Worm (Caenorhabditis elegans) whole organism, late embryonic: Measurements from ENCODE around the gene F01D5.8.

ENCODE experiments used
- C08G9.2 ChIP-seq: sonication (generic microtip); optimal IDR thresholded peaks from 2 replicates; lab custom pipeline; 2016; ENCODE audit warnings: mild to moderate bottlenecking, missing genetic modification characterization, moderate library complexity, missing compliant biosample characterization
- F13H6.1 ChIP-seq: sonication (generic microtip); optimal IDR thresholded peaks from 2 replicates; lab custom pipeline; 2016; ENCODE audit warnings: missing genetic modification characterization, missing compliant biosample characterization
- K09A11.1 ChIP-seq: sonication (generic microtip); optimal IDR thresholded peaks from 2 replicates; lab custom pipeline; 2017; ENCODE audit warnings: antibody characterized with exemption, mild to moderate bottlenecking, missing genetic modification characterization, missing compliant biosample characterization; ENCODE audit not compliant: insufficient read depth
- T23F11.4 ChIP-seq: fragments of 200-800 bp; sonication (Bioruptor generic); optimal IDR thresholded peaks from 2 replicates; lab custom pipeline; 2018; ENCODE audit warnings: mild to moderate bottlenecking, missing genetic modification characterization, missing compliant biosample characterization
- ahr-1 ChIP-seq: sonication (generic microtip); optimal IDR thresholded peaks from 2 replicates; lab custom pipeline; 2016; ENCODE audit warnings: missing genetic modification characterization, missing compliant biosample characterization
- ama-1 ChIP-seq: fragments of 150-350 bp; optimal IDR thresholded peaks from 2 replicates; lab custom pipeline; 2014
- ceh-19 ChIP-seq: fragments of 200-800 bp; sonication (Bioruptor generic); optimal IDR thresholded peaks from 2 replicates; lab custom pipeline; 2018; ENCODE audit warnings: mild to moderate bottlenecking, missing genetic modification characterization, missing compliant biosample characterization
- ceh-2 ChIP-seq: sonication (generic microtip); optimal IDR thresholded peaks from 2 replicates; lab custom pipeline; 2016; ENCODE audit warnings: missing genotype, missing genetic modification characterization, missing compliant biosample characterization
- ceh-30 ChIP-seq: fragments of 150-350 bp; optimal IDR thresholded peaks from 2 replicates; lab custom pipeline; 2014; ENCODE audit warnings: missing biosample characterization, missing genetic modification characterization
- ceh-34 ChIP-seq: sonication (generic microtip); optimal IDR thresholded peaks from 2 replicates; lab custom pipeline; 2016; ENCODE audit warnings: mild to moderate bottlenecking, missing genetic modification characterization, missing compliant biosample characterization
- ceh-45 ChIP-seq: fragments of 200-800 bp; sonication (Bioruptor generic); IDR thresholded peaks from 2 replicates; pipeline ENCODE4 v1.3.6; 2022; ENCODE audit warnings: missing genetic modification reagents, missing genetic modification characterization, missing compliant biosample characterization
- ceh-9 ChIP-seq: sonication (generic microtip); optimal IDR thresholded peaks from 2 replicates; lab custom pipeline; 2016; ENCODE audit warnings: mild to moderate bottlenecking, missing genetic modification characterization, inconsistent platforms, missing compliant biosample characterization
- che-1 ChIP-seq: sonication (generic microtip); optimal IDR thresholded peaks from 2 replicates; lab custom pipeline; 2016; ENCODE audit warnings: mild to moderate bottlenecking, missing genetic modification characterization, missing compliant biosample characterization
- dve-1 ChIP-seq: sonication (generic microtip); optimal IDR thresholded peaks from 2 replicates; lab custom pipeline; 2017; ENCODE audit warnings: antibody characterized with exemption, mild to moderate bottlenecking, missing genetic modification characterization, missing compliant biosample characterization
- elt-2 ChIP-seq: sonication (generic microtip); optimal IDR thresholded peaks from 2 replicates; lab custom pipeline; 2016; ENCODE audit warnings: missing genetic modification reagents, missing genetic modification characterization, missing compliant biosample characterization
- eyg-1 ChIP-seq: sonication (generic microtip); optimal IDR thresholded peaks from 2 replicates; lab custom pipeline; 2016; ENCODE audit warnings: missing genotype, missing genetic modification characterization, missing compliant biosample characterization
- fax-1 ChIP-seq: sonication (generic microtip); optimal IDR thresholded peaks from 2 replicates; lab custom pipeline; 2016; ENCODE audit warnings: missing genotype, missing genetic modification characterization, missing compliant biosample characterization
- hlh-15 ChIP-seq: sonication (generic microtip); optimal IDR thresholded peaks from 2 replicates; lab custom pipeline; 2016; ENCODE audit warnings: missing genetic modification characterization, missing compliant biosample characterization
- hlh-30 ChIP-seq: sonication (generic microtip); optimal IDR thresholded peaks from 2 replicates; lab custom pipeline; 2017; ENCODE audit warnings: antibody characterized with exemption, missing genetic modification characterization, missing compliant biosample characterization; ENCODE audit not compliant: insufficient read depth
- hlh-6 ChIP-seq: sonication (generic microtip); optimal IDR thresholded peaks from 2 replicates; lab custom pipeline; 2016; ENCODE audit warnings: missing genotype, missing genetic modification characterization, missing compliant biosample characterization
- lin-11 ChIP-seq: fragments of 200-800 bp; sonication (Bioruptor generic); optimal IDR thresholded peaks from 2 replicates; lab custom pipeline; 2018; ENCODE audit warnings: mild to moderate bottlenecking, missing genetic modification characterization, missing compliant biosample characterization
- madf-2 ChIP-seq: sonication (generic microtip); optimal IDR thresholded peaks from 2 replicates; lab custom pipeline; 2017; ENCODE audit warnings: missing genetic modification characterization, missing compliant biosample characterization
- nhr-232 ChIP-seq: sonication (generic microtip); optimal IDR thresholded peaks from 2 replicates; lab custom pipeline; 2016; ENCODE audit warnings: missing genetic modification characterization, missing compliant biosample characterization
- npax-4 ChIP-seq: sonication (generic microtip); optimal IDR thresholded peaks from 2 replicates; lab custom pipeline; 2016; ENCODE audit warnings: missing genetic modification characterization, missing compliant biosample characterization
- pag-3 ChIP-seq: sonication (generic microtip); optimal IDR thresholded peaks from 2 replicates; lab custom pipeline; 2016; ENCODE audit warnings: missing compliant biosample characterization, missing genetic modification characterization, borderline replicate concordance
- pha-2 ChIP-seq: sonication (generic microtip); optimal IDR thresholded peaks from 2 replicates; lab custom pipeline; 2017; ENCODE audit warnings: mild to moderate bottlenecking, missing genetic modification characterization, missing compliant biosample characterization
- pqm-1 ChIP-seq: sonication (generic microtip); optimal IDR thresholded peaks from 2 replicates; lab custom pipeline; 2016; ENCODE audit warnings: missing genetic modification characterization, missing compliant biosample characterization
- pros-1 ChIP-seq: fragments of 150-350 bp; optimal IDR thresholded peaks from 2 replicates; lab custom pipeline; 2014; ENCODE audit warnings: missing biosample characterization, missing genetic modification reagents, missing genetic modification characterization
- sdc-2 ChIP-seq: sonication (generic microtip); optimal IDR thresholded peaks from 2 replicates; lab custom pipeline; 2016; ENCODE audit warnings: missing genotype, missing genetic modification characterization, missing compliant biosample characterization
- sox-2 ChIP-seq: fragments of 200-800 bp; sonication (Bioruptor generic); IDR thresholded peaks from 2 replicates; pipeline ENCODE4 v1.3.6; 2022; ENCODE audit warnings: missing genetic modification reagents, missing genetic modification characterization, missing compliant biosample characterization
- sox-4 ChIP-seq: sonication (generic microtip); optimal IDR thresholded peaks from 2 replicates; lab custom pipeline; 2017; ENCODE audit warnings: mild to moderate bottlenecking, missing genetic modification characterization, inconsistent platforms, missing compliant biosample characterization
- unc-3 ChIP-seq, 2 experiments: fragments of 200-800 bp in 1 of 2; sonication (Bioruptor generic) in 1 of 2; sonication (generic microtip) in 1 of 2; conservative IDR thresholded peaks in 1 of 2; optimal IDR thresholded peaks in 1 of 2; 2 replicates each; pipeline versions ENCODE4 v1.3.6 to Lab custom; 2016 to 2022; ENCODE audit warnings: missing compliant biosample characterization in 2 of 2, missing genetic modification characterization in 2 of 2, missing genetic modification reagents in 1 of 2
- unc-86 ChIP-seq: sonication (generic microtip); optimal IDR thresholded peaks from 2 replicates; lab custom pipeline; 2016; ENCODE audit warnings: missing genetic modification characterization, missing compliant biosample characterization
- zip-5 ChIP-seq: sonication (generic microtip); optimal IDR thresholded peaks from 2 replicates; lab custom pipeline; 2016; ENCODE audit warnings: missing genetic modification characterization, missing compliant biosample characterization
- ztf-16 ChIP-seq: sonication (generic microtip); optimal IDR thresholded peaks from 2 replicates; lab custom pipeline; 2017; ENCODE audit warnings: missing genetic modification characterization, missing compliant biosample characterization

F01D5.8 gene

ce11 chrII:14050506-14050905, 40.0 kb downstream of the F01D5.8 start (continued):
- TF ChIP-seq ceh-45 (no peak), sox-2 (GFP tag; lab: Robert Waterston, UW) (no peak), dve-1 (tag; lab: Kevin White, UChicago) (no peak), ahr-1 (tag; lab: Kevin White, UChicago) (no peak), ceh-34 (tag; lab: Kevin White, UChicago) (no peak), che-1 (no peak), unc-3 (GFP tag; conservative IDR thresholded peaks at IDR 0.05; lab: Robert Waterston, UW) (no peak), unc-3 (tag; optimal IDR thresholded peaks at IDR 0.05; lab: Kevin White, UChicago) (no peak), unc-86 (tag; lab: Kevin White, UChicago) (no peak), lin-11 (no peak), pag-3 (no peak), ceh-9 (tag; lab: Kevin White, UChicago) (no peak), K09A11.1 (no peak), ceh-19 (GFP tag; lab: Kevin White, UChicago) (no peak), fax-1 (tag; lab: Kevin White, UChicago) (no peak), hlh-30 (peak; percentile 49), pqm-1 (tag; lab: Kevin White, UChicago) (no peak), F13H6.1 (tag; lab: Kevin White, UChicago) (peak; percentile 23), eyg-1 (tag; lab: Kevin White, UChicago) (no peak), sox-4 (no peak), nhr-232 (no peak), ztf-16 (tag; lab: Kevin White, UChicago) (no peak), pha-2 (tag; lab: Kevin White, UChicago) (no peak), C08G9.2 (no peak), T23F11.4 (GFP tag; lab: Kevin White, UChicago) (no peak), madf-2 (tag; lab: Kevin White, UChicago) (no peak), ama-1 (no peak), npax-4 (tag; lab: Kevin White, UChicago) (no peak), ceh-2 (no peak), sdc-2 (tag; lab: Kevin White, UChicago) (peak; percentile 34)

- TF ChIP-seq hlh-15 (tag; lab: Kevin White, UChicago): no peak
- TF ChIP-seq hlh-6 (tag; lab: Kevin White, UChicago): no peak
- no peak for TF ChIP-seq ceh-34 (tag; lab: Kevin White, UChicago)
- TF ChIP-seq zip-5 (tag; lab: Kevin White, UChicago): no peak
- TF ChIP-seq ceh-30 (tag; lab: Kevin White, UChicago): no peak
- TF ChIP-seq sdc-2 (tag; lab: Kevin White, UChicago): no peak
Measured at ce11 chrII:14051474-14051934, 41.0 kb downstream of the F01D5.8 start.

- no peak for TF ChIP-seq pqm-1 (tag; lab: Kevin White, UChicago)
Measured at ce11 chrII:14052204-14052603, 41.7 kb downstream of the F01D5.8 start, which contains the start of gene daf-5. TSS of gene daf-5 (minus strand) at chrII:14052304.

ce11 chrII:14053141-14053540, 42.6 kb downstream of the F01D5.8 start:
- TF ChIP-seq eyg-1 (tag; lab: Kevin White, UChicago) (no peak), elt-2 (tag; lab: Kevin White, UChicago) (peak; percentile 58)

ce11 chrII:14055717-14056116, 45.2 kb downstream of the F01D5.8 start:
- TF ChIP-seq pros-1 (tag; lab: Kevin White, UChicago): no peak
- no peak for TF ChIP-seq ceh-9 (tag; lab: Kevin White, UChicago)
- TF ChIP-seq che-1: no peak
